Worm (Caenorhabditis elegans): Measurements from ENCODE around the gene F21D12.3.

DNA sequence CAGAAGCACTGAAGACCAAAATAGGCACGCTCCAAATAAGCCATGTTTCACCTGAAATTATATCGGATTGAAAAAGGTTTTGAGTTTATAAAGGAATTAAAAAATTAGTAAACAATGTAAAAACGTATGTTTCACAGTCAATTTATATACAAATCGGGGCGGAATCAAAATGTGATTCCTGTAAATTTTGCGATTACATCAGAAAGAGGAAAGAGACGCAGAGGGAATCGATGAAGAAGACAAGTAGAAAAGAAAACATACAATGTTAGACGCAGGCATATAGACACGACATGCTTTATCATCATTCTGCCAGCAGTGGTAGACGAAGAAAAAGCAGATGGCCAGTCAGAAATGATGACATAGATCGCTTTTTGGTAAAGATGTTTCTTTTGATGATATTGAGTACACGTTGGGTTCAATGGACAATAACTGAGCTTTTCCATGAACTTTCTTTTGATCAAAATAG lies 40.2 kb upstream of the F21D12.3 start, which contains the start of gene msra-1:
- TF ChIP-seq him-1 (tag; optimal IDR thresholded peaks at IDR 0.05) (no peak), dao-5 (tag; optimal IDR thresholded peaks at IDR 0.05) (no peak), W03F9.2 (tag; optimal IDR thresholded peaks at IDR 0.05) (peak; percentile 40)
